Fruit fly (Drosophila melanogaster) whole organism, embryonic: ENCODE results near the gene Mkk4.
A peak's percentile ranks its signal among the peaks of the same experiment; 100 is the strongest.

ENCODE experiments used
- Asciz ChIP-seq: fragments of 200-800 bp; sonication (Bioruptor generic); optimal IDR thresholded peaks from 2 replicates; lab custom pipeline; 2017; ENCODE audit warnings: missing biosample characterization, mild to moderate bottlenecking, missing genetic modification characterization, missing genetic modification reagents
- BEAF-32 ChIP-seq: fragments of 200-800 bp; sonication (Bioruptor generic); optimal IDR thresholded peaks from 3 replicates; lab custom pipeline; 2017; ENCODE audit warnings: missing biosample characterization, missing genetic modification characterization, mild to moderate bottlenecking, moderate library complexity, missing genetic modification reagents
- BtbVII ChIP-seq: fragments of 200-800 bp; sonication (Bioruptor generic); optimal IDR thresholded peaks from 3 replicates; lab custom pipeline; 2017; ENCODE audit warnings: missing biosample characterization, mild to moderate bottlenecking, missing genetic modification characterization
- CG12155 ChIP-seq: fragments of 200-800 bp; sonication (Bioruptor generic); optimal IDR thresholded peaks from 3 replicates; lab custom pipeline; 2016; ENCODE audit warnings: missing biosample characterization, missing genetic modification characterization
- CG1233 ChIP-seq: fragments of 200-800 bp; sonication (Bioruptor generic); optimal IDR thresholded peaks from 4 replicates; lab custom pipeline; 2018; ENCODE audit warnings: missing biosample characterization, mild to moderate bottlenecking, missing genetic modification characterization
- CG13287 ChIP-seq: fragments of 200-800 bp; sonication (Bioruptor generic); IDR thresholded peaks from 2 replicates; pipeline ENCODE4 v1.3.6; 2022; ENCODE audit warnings: missing biosample characterization, missing genetic modification characterization; ENCODE audit not compliant: partially characterized antibody
- CG13424 ChIP-seq: fragments of 200-800 bp; sonication (Bioruptor generic); optimal IDR thresholded peaks from 2 replicates; lab custom pipeline; 2019; ENCODE audit warnings: missing biosample characterization, mild to moderate bottlenecking, missing genetic modification characterization, moderate library complexity
- CG13624 ChIP-seq: fragments of 200-800 bp; sonication (Bioruptor generic); optimal IDR thresholded peaks from 2 replicates; lab custom pipeline; 2016; ENCODE audit warnings: missing biosample characterization, missing genetic modification characterization
- CG13775 ChIP-seq: fragments of 200-800 bp; sonication (Bioruptor generic); optimal IDR thresholded peaks from 3 replicates; lab custom pipeline; 2017; ENCODE audit warnings: missing biosample characterization, mild to moderate bottlenecking, missing genetic modification characterization
- CG14050 ChIP-seq: fragments of 200-800 bp; sonication (Bioruptor generic); IDR thresholded peaks from 3 replicates; pipeline ENCODE4 v1.3.6; 2022; ENCODE audit warnings: missing biosample characterization, missing genetic modification characterization
- CG14965 ChIP-seq: fragments of 200-800 bp; sonication (Bioruptor generic); optimal IDR thresholded peaks from 2 replicates; lab custom pipeline; 2016; ENCODE audit warnings: missing biosample characterization, missing genetic modification characterization, borderline replicate concordance
- CG16815 ChIP-seq: fragments of 200-800 bp; sonication (Bioruptor generic); optimal IDR thresholded peaks from 3 replicates; lab custom pipeline; 2017; ENCODE audit warnings: missing biosample characterization, mild to moderate bottlenecking, missing genetic modification characterization
- CG17568 ChIP-seq: fragments of 200-800 bp; sonication (Bioruptor generic); optimal IDR thresholded peaks from 2 replicates; lab custom pipeline; 2018; ENCODE audit warnings: missing biosample characterization, mild to moderate bottlenecking, missing genetic modification characterization, moderate library complexity
- CG17912 ChIP-seq: fragments of 200-800 bp; sonication (Bioruptor generic); optimal IDR thresholded peaks from 2 replicates; lab custom pipeline; 2018; ENCODE audit warnings: missing biosample characterization, mild to moderate bottlenecking, missing genetic modification characterization
- CG18619 ChIP-seq: fragments of 200-800 bp; sonication (Bioruptor generic); optimal IDR thresholded peaks from 3 replicates; lab custom pipeline; 2017; ENCODE audit warnings: missing biosample characterization, mild to moderate bottlenecking, missing genetic modification characterization
- CG2678 ChIP-seq: fragments of 200-800 bp; sonication (Bioruptor generic); optimal IDR thresholded peaks from 3 replicates; lab custom pipeline; 2019; ENCODE audit warnings: missing biosample characterization, mild to moderate bottlenecking, missing genetic modification characterization, moderate library complexity
- CG2889 ChIP-seq: fragments of 200-800 bp; sonication (Bioruptor generic); IDR thresholded peaks from 3 replicates; pipeline ENCODE4 v1.3.6; 2022; ENCODE audit warnings: missing biosample characterization, missing genetic modification characterization
- CG5245 ChIP-seq: fragments of 200-800 bp; sonication (Bioruptor generic); optimal IDR thresholded peaks from 3 replicates; lab custom pipeline; 2016; ENCODE audit warnings: missing biosample characterization, missing genetic modification characterization
- CG7745 ChIP-seq: fragments of 200-800 bp; sonication (Bioruptor generic); optimal IDR thresholded peaks from 2 replicates; lab custom pipeline; 2018; ENCODE audit warnings: missing biosample characterization, mild to moderate bottlenecking, missing genetic modification characterization, moderate library complexity
- CG7987 ChIP-seq: fragments of 200-800 bp; sonication (Bioruptor generic); optimal IDR thresholded peaks from 2 replicates; lab custom pipeline; 2018; ENCODE audit warnings: missing biosample characterization, mild to moderate bottlenecking, missing genetic modification characterization, moderate library complexity
- CG9437 ChIP-seq: fragments of 200-800 bp; sonication (Bioruptor generic); optimal IDR thresholded peaks from 2 replicates; lab custom pipeline; 2018; ENCODE audit warnings: missing biosample characterization, mild to moderate bottlenecking, missing genetic modification characterization
- CoRest ChIP-seq: fragments of 200-800 bp; sonication (Bioruptor generic); optimal IDR thresholded peaks from 3 replicates; lab custom pipeline; 2018; ENCODE audit warnings: missing biosample characterization, mild to moderate bottlenecking, missing genetic modification characterization, moderate library complexity
- Dip3 ChIP-seq: fragments of 200-800 bp; sonication (Bioruptor generic); optimal IDR thresholded peaks from 3 replicates; lab custom pipeline; 2016; ENCODE audit warnings: missing biosample characterization, missing genetic modification characterization
- Dp ChIP-seq: fragments of 200-800 bp; sonication (Bioruptor generic); optimal IDR thresholded peaks from 2 replicates; lab custom pipeline; 2018; ENCODE audit warnings: missing biosample characterization, mild to moderate bottlenecking, missing genetic modification characterization, moderate library complexity
- Eip74EF ChIP-seq, 2 experiments: fragments of 200-800 bp in 1 of 2; fragments of >200 bp in 1 of 2; sonication (Bioruptor generic) in 1 of 2; optimal IDR thresholded peaks; 2 replicates each; lab custom pipeline; 2017 to 2019; ENCODE audit warnings: missing biosample characterization in 2 of 2, missing genetic modification characterization in 2 of 2, mild to moderate bottlenecking in 1 of 2, moderate library complexity in 1 of 2
- Hand ChIP-seq: fragments of 200-800 bp; sonication (Bioruptor generic); optimal IDR thresholded peaks from 2 replicates; lab custom pipeline; 2017; ENCODE audit warnings: mild to moderate bottlenecking, missing biosample characterization, missing genetic modification reagents, missing genetic modification characterization
- HmgZ ChIP-seq: fragments of 200-800 bp; sonication (Bioruptor generic); optimal IDR thresholded peaks from 2 replicates; lab custom pipeline; 2018; ENCODE audit warnings: missing biosample characterization, mild to moderate bottlenecking, missing genetic modification characterization
- Lpt ChIP-seq: fragments of >200 bp; optimal IDR thresholded peaks from 2 replicates; lab custom pipeline; 2018; ENCODE audit warnings: missing biosample characterization, missing genetic modification characterization
- Meics ChIP-seq: fragments of 200-800 bp; sonication (Bioruptor generic); optimal IDR thresholded peaks from 2 replicates; lab custom pipeline; 2017; ENCODE audit warnings: missing biosample characterization, mild to moderate bottlenecking, missing genetic modification characterization
- Neu2 ChIP-seq: fragments of 200-800 bp; sonication (Bioruptor generic); optimal IDR thresholded peaks from 3 replicates; lab custom pipeline; 2016; ENCODE audit warnings: missing biosample characterization, missing genetic modification characterization, borderline replicate concordance
- Optix ChIP-seq: fragments of 200-800 bp; sonication (Bioruptor generic); IDR thresholded peaks from 3 replicates; pipeline ENCODE4 v1.3.6; 2022; ENCODE audit warnings: missing biosample characterization, missing genetic modification characterization
- Pdp1 ChIP-seq, 2 experiments: fragments of 200-800 bp; sonication (Bioruptor generic); optimal IDR thresholded peaks; 3 replicates each; lab custom pipeline; 2016; ENCODE audit warnings: missing biosample characterization in 2 of 2, missing genetic modification characterization in 2 of 2, mild to moderate bottlenecking in 1 of 2, moderate library complexity in 1 of 2
- Poxn ChIP-seq: fragments of 200-800 bp; sonication (Bioruptor generic); IDR thresholded peaks from 2 replicates; pipeline ENCODE4 v1.3.6; 2022; ENCODE audit warnings: missing biosample characterization, missing genetic modification characterization
- Scr ChIP-seq: fragments of 200-800 bp; sonication (Bioruptor generic); IDR thresholded peaks from 2 replicates; pipeline ENCODE4 v1.3.6; 2022; ENCODE audit warnings: missing biosample characterization, missing genetic modification characterization; ENCODE audit not compliant: partially characterized antibody
- Usf ChIP-seq: fragments of 200-800 bp; sonication (Bioruptor generic); optimal IDR thresholded peaks from 2 replicates; lab custom pipeline; 2017; ENCODE audit warnings: missing genotype, missing biosample characterization, missing genetic modification characterization
- bcd ChIP-seq: fragments of 200-800 bp; sonication (Bioruptor generic); optimal IDR thresholded peaks from 2 replicates; lab custom pipeline; 2017; ENCODE audit warnings: missing biosample characterization, mild to moderate bottlenecking, missing genetic modification characterization
- bowl ChIP-seq: fragments of 200-800 bp; sonication (Bioruptor generic); IDR thresholded peaks from 2 replicates; pipeline ENCODE4 v1.3.6; 2022; ENCODE audit warnings: missing biosample characterization, missing genetic modification characterization
- cas ChIP-seq: fragments of 200-800 bp; sonication (Bioruptor generic); IDR thresholded peaks from 2 replicates; pipeline ENCODE4 v1.3.6; 2022; ENCODE audit warnings: missing biosample characterization, missing genetic modification characterization
- dm ChIP-seq: fragments of 200-800 bp; sonication (Bioruptor generic); optimal IDR thresholded peaks from 3 replicates; lab custom pipeline; 2016; ENCODE audit warnings: missing biosample characterization, missing genetic modification characterization
- en ChIP-seq: fragments of 200-800 bp; sonication (Bioruptor generic); optimal IDR thresholded peaks from 2 replicates; lab custom pipeline; 2016; ENCODE audit warnings: missing biosample characterization, missing genetic modification characterization
- ewg ChIP-seq: fragments of 200-800 bp; sonication (Bioruptor generic); optimal IDR thresholded peaks from 3 replicates; lab custom pipeline; 2017; ENCODE audit warnings: mild to moderate bottlenecking, missing biosample characterization, missing genetic modification reagents, missing genetic modification characterization
- kah ChIP-seq: fragments of 200-800 bp; sonication (Bioruptor generic); optimal IDR thresholded peaks from 2 replicates; lab custom pipeline; 2018; ENCODE audit warnings: missing biosample characterization, mild to moderate bottlenecking, missing genetic modification characterization
- lov ChIP-seq, 2 experiments: fragments of 200-800 bp in 1 of 2; fragments of >200 bp in 1 of 2; sonication (Bioruptor generic) in 1 of 2; IDR thresholded peaks in 1 of 2; optimal IDR thresholded peaks in 1 of 2; 2 replicates in 1 of 2; 3 replicates in 1 of 2; pipeline versions ENCODE4 v1.3.6 to Lab custom; 2017 to 2022; ENCODE audit warnings: missing biosample characterization in 1 of 2, missing genetic modification characterization in 1 of 2
- otp ChIP-seq: fragments of 200-800 bp; sonication (Bioruptor generic); IDR thresholded peaks from 3 replicates; pipeline ENCODE4, ENCODE4 v1.3.6; 2022; ENCODE audit warnings: missing biosample characterization, missing genetic modification characterization
- phol ChIP-seq: fragments of 200-800 bp; sonication (Bioruptor generic); optimal IDR thresholded peaks from 3 replicates; lab custom pipeline; 2018; ENCODE audit warnings: missing biosample characterization, mild to moderate bottlenecking, missing genetic modification characterization, moderate library complexity
- pita ChIP-seq: fragments of 200-800 bp; sonication (Bioruptor generic); optimal IDR thresholded peaks from 2 replicates; lab custom pipeline; 2017; ENCODE audit warnings: missing biosample characterization, mild to moderate bottlenecking, missing genetic modification characterization
- scrt ChIP-seq: fragments of 200-800 bp; sonication (Bioruptor generic); optimal IDR thresholded peaks from 2 replicates; lab custom pipeline; 2018; ENCODE audit warnings: missing biosample characterization, mild to moderate bottlenecking, missing genetic modification characterization, moderate library complexity
- seq ChIP-seq: fragments of 200-800 bp; sonication (Bioruptor generic); IDR thresholded peaks from 2 replicates; pipeline ENCODE4 v1.3.6; 2022; ENCODE audit warnings: missing biosample characterization, missing genetic modification characterization
- tap ChIP-seq: fragments of 200-800 bp; optimal IDR thresholded peaks from 3 replicates; lab custom pipeline; 2019; ENCODE audit warnings: missing biosample characterization, mild to moderate bottlenecking, missing genetic modification characterization, moderate library complexity

Mkk4 gene

dm6 chr3R:8650741-8651140 is at the start of gene Mkk4, which contains the start of gene SLIRP2 (continued):
- peak; percentile 80 for TF ChIP-seq CG7745
- peak; percentile 99 for TF ChIP-seq CG16815 (GFP tag; lab: Kevin White, UChicago)
- TF ChIP-seq BEAF-32 = peak; percentile 95
- TF ChIP-seq Scr (GFP tag; lab: Robert Waterston, UW) = peak; percentile 87
- peak; percentile 97 for TF ChIP-seq CG7987 (GFP tag; lab: Kevin White, UChicago)
- TF ChIP-seq Dip3 (GFP tag; lab: Kevin White, UChicago) = peak; percentile 99
- TF ChIP-seq Eip74EF (GFP tag; optimal IDR thresholded peaks at IDR 0.05; lab: Kevin White, UChicago) = peak in 1 of 2 experiments; percentile 98
- TF ChIP-seq CG13624 = peak; percentile 99
- peak; percentile 99 for TF ChIP-seq CG13424 (tag; lab: Kevin White, UChicago)
- peak; percentile 99 for TF ChIP-seq bcd
- peak; percentile 95 for TF ChIP-seq scrt (GFP tag; lab: Kevin White, UChicago)
- peak; percentile 97 for TF ChIP-seq cas (GFP tag; lab: Robert Waterston, UW)
- TF ChIP-seq en = peak; percentile 97
- peak; percentile 98 for TF ChIP-seq CG17568 (GFP tag; lab: Kevin White, UChicago)
- no peak for TF ChIP-seq Lpt (GFP tag; lab: Kevin White, UChicago)
- TF ChIP-seq CoRest (tag; lab: Kevin White, UChicago) = peak; percentile 99
- TF ChIP-seq CG17912 (GFP tag; lab: Kevin White, UChicago) = peak; percentile 97
- TF ChIP-seq CG2889 (GFP tag; lab: Robert Waterston, UW) = peak; percentile 98
- TF ChIP-seq Asciz (GFP tag; lab: Kevin White, UChicago) = peak; percentile 97
- TF ChIP-seq CG14965 (GFP tag; lab: Kevin White, UChicago) = peak; percentile 89
- peak; percentile 99 for TF ChIP-seq otp (GFP tag; lab: Robert Waterston, UW)
- peak; percentile 98 for TF ChIP-seq Usf (GFP tag; lab: Kevin White, UChicago)
- peak; percentile 99 for TF ChIP-seq Optix
- peak; percentile 99 for TF ChIP-seq CG14050 (GFP tag; lab: Robert Waterston, UW)
- TF ChIP-seq CG2678 (tag; lab: Kevin White, UChicago) = peak; percentile 99
- peak; percentile 97 for TF ChIP-seq bowl (GFP tag; lab: Robert Waterston, UW)
- TF ChIP-seq seq (GFP tag; lab: Robert Waterston, UW) = peak; percentile 99
- peak; percentile 99 for TF ChIP-seq phol
- TF ChIP-seq CG1233 (GFP tag; lab: Kevin White, UChicago) = peak; percentile 98
- TF ChIP-seq CG13287 (GFP tag; lab: Robert Waterston, UW) = peak; percentile 89
- peak; percentile 95 for TF ChIP-seq Hand (GFP tag; lab: Kevin White, UChicago)
- peak; percentile 99 for TF ChIP-seq HmgZ
- TF ChIP-seq Neu2 (GFP tag; lab: Kevin White, UChicago) = peak; percentile 95
- TF ChIP-seq dm (GFP tag; lab: Kevin White, UChicago) = peak; percentile 98
- TF ChIP-seq Poxn (GFP tag; lab: Robert Waterston, UW) = peak; percentile 97
- peak; percentile 48 for TF ChIP-seq Dp (GFP tag; lab: Kevin White, UChicago)
- TF ChIP-seq BtbVII = peak; percentile 98
- TF ChIP-seq Meics (GFP tag; lab: Kevin White, UChicago) = peak; percentile 98
- peak; percentile 99 for TF ChIP-seq Pdp1 (GFP tag; optimal IDR thresholded peaks at IDR 0.05; lab: Kevin White, UChicago)
- peak; percentile 94 for TF ChIP-seq kah (GFP tag; lab: Kevin White, UChicago)
- TF ChIP-seq lov (optimal IDR thresholded peaks at IDR 0.05; lab: Kevin White, UChicago) = no peak
- TF ChIP-seq lov (GFP tag; IDR thresholded peaks at IDR 0.05; lab: Robert Waterston, UW) = peak; percentile 99
- peak; percentile 99 for TF ChIP-seq CG5245 (GFP tag; lab: Kevin White, UChicago)
- TF ChIP-seq CG18619 (GFP tag; lab: Kevin White, UChicago) = peak; percentile 99
- no peak for TF ChIP-seq pita (GFP tag; lab: Kevin White, UChicago)
- TF ChIP-seq CG13775 (GFP tag; lab: Kevin White, UChicago) = peak; percentile 99
- peak; percentile 98 for TF ChIP-seq ewg (GFP tag; lab: Kevin White, UChicago)
- TF ChIP-seq tap = peak; percentile 98
- TF ChIP-seq CG9437 (GFP tag; lab: Kevin White, UChicago) = peak; percentile 95
- TF ChIP-seq CG12155 (GFP tag; lab: Kevin White, UChicago) = peak; percentile 98
